Worm (Caenorhabditis elegans): ENCODE results near the gene ifd-1.

The ifd-1 gene

DNA sequence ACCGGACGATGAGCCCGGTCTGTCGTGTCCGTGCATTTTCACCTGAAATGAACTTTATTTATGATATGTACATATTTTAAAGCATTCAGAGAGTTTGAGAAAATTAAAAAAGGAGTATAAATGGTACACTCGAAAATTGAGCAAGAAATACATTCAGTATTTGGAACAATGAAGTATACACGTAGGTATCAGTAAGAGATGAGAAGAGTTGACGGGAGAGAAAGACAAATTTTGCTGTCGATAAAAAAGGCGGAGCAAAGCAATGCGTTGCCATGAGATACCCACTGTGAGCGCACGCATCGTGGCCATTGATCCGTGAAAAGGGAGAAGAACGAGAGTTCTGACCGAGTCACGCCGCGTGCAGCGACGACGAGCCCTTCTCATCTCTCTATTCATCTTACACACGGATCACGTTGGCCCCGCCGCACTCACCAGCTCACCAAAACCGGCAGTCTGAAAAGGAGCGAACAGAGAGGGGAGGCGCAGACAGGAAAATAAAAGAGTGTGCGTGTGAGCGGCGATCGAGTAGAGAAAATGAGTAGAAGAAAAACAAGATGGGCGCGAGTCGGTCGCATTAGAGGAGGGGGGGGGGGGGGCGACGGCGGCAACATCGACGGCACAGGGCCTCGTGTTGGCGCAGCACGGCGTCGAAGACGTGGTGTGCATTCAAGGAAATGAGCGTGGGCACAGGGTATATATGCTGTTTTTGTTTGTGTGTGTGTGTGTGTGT, 18.0 kb downstream of the ifd-1 start, which contains the start of gene R04E5.8 (continued):
- TF ChIP-seq lin-38 (GFP tag; IDR thresholded peaks at IDR 0.05) (peak; percentile 25; the same call in 1 of the 2 replicates), jun-1 (tag; optimal IDR thresholded peaks at IDR 0.05) (no peak), mxl-2 (GFP tag; conservative IDR thresholded peaks at IDR 0.05) (no peak), nhr-111 (GFP tag; optimal IDR thresholded peaks at IDR 0.05) (no peak), lsy-2 (tag; optimal IDR thresholded peaks at IDR 0.05) (peak in 1 of 2 experiments; percentile 38), lir-3 (tag; optimal IDR thresholded peaks at IDR 0.05) (no peak), ceh-32 (tag; optimal IDR thresholded peaks at IDR 0.05; ENCODE audit: poor library complexity) (no peak), madf-9 (GFP tag; conservative IDR thresholded peaks at IDR 0.05) (no peak), lin-1 (GFP tag; IDR thresholded peaks at IDR 0.05) (no peak), egl-43 (GFP tag; IDR thresholded peaks at IDR 0.05) (peak; percentile 77; the same call in 1 of the 2 replicates), gei-8 (GFP tag; optimal IDR thresholded peaks at IDR 0.05) (no peak), tag-97 (GFP tag; IDR thresholded peaks at IDR 0.05) (no peak), nhr-237 (tag; optimal IDR thresholded peaks at IDR 0.05) (no peak), ZK337.2 (GFP tag; IDR thresholded peaks at IDR 0.05) (no peak), dmd-6 (GFP tag; IDR thresholded peaks at IDR 0.05) (0 out of 2 replicates have a peak, but pooled peaks have one; percentile 14), skn-1 (tag; optimal IDR thresholded peaks at IDR 0.05) (no peak), lin-39 (tag; optimal IDR thresholded peaks at IDR 0.05) (no peak), mdt-29 (GFP tag; IDR thresholded peaks at IDR 0.05) (no peak), ceh-20 (GFP tag; IDR thresholded peaks at IDR 0.05) (0 out of 2 replicates have a peak, but pooled peaks have one; percentile 27), F26F4.8 (GFP tag; conservative IDR thresholded peaks at IDR 0.05) (no peak), unc-62 (GFP tag; optimal IDR thresholded peaks at IDR 0.05 in 1 of 2) (no peak), unc-62 (tag; optimal IDR thresholded peaks at IDR 0.05) (no peak), aha-1 (tag) (peak; percentile 39), dmd-9 (GFP tag; IDR thresholded peaks at IDR 0.05) (no peak), cey-2 (tag; optimal IDR thresholded peaks at IDR 0.05; ENCODE audit: borderline replicate concordance, insufficient read depth) (no peak), duxl-1 (tag; optimal IDR thresholded peaks at IDR 0.05; ENCODE audit: poor library complexity) (no peak), Y5F2A.4 (GFP tag; optimal IDR thresholded peaks at IDR 0.05) (no peak), Y105C5A.15 (GFP tag; IDR thresholded peaks at IDR 0.05) (no peak), nhr-102 (tag; optimal IDR thresholded peaks at IDR 0.05) (no peak), arid-1 (GFP tag; conservative IDR thresholded peaks at IDR 0.05) (no peak), ceh-82 (tag; optimal IDR thresholded peaks at IDR 0.05) (no peak), T20F7.1 (GFP tag; optimal IDR thresholded peaks at IDR 0.05) (no peak), nhr-10 (tag; optimal IDR thresholded peaks at IDR 0.05) (no peak), tra-1 (GFP tag; IDR thresholded peaks at IDR 0.05) (no peak), ztf-7 (tag; optimal IDR thresholded peaks at IDR 0.05) (no peak), fkh-10 (GFP tag; optimal IDR thresholded peaks at IDR 0.05) (no peak), snpc-4 (tag; optimal IDR thresholded peaks at IDR 0.05) (no peak), R02D3.7 (tag; optimal IDR thresholded peaks at IDR 0.05) (no peak), spr-1 (tag; optimal IDR thresholded peaks at IDR 0.05) (no peak), unc-39 (tag; optimal IDR thresholded peaks at IDR 0.05) (no peak), snpc-1.2 (GFP tag; IDR thresholded peaks at IDR 0.05) (no peak), attf-4 (tag; optimal IDR thresholded peaks at IDR 0.05) (no peak), spr-3 (GFP tag; optimal IDR thresholded peaks at IDR 0.05) (no peak), aly-2 (tag; optimal IDR thresholded peaks at IDR 0.05) (no peak), set-16 (GFP tag; IDR thresholded peaks at IDR 0.05) (peak; percentile 93), ceh-62 (tag; optimal IDR thresholded peaks at IDR 0.05) (no peak), ceh-28 (tag; optimal IDR thresholded peaks at IDR 0.05) (no peak), fos-1 (tag; optimal IDR thresholded peaks at IDR 0.05) (no peak), hlh-30 (tag; optimal IDR thresholded peaks at IDR 0.05; ENCODE audit: insufficient read depth) (peak; percentile 84), mxl-3 (GFP tag; optimal IDR thresholded peaks at IDR 0.05) (peak; percentile 72), sdz-12 (GFP tag; optimal IDR thresholded peaks at IDR 0.05) (no peak)

Data from whole organism, L4 larva.